Worm (Caenorhabditis elegans): ENCODE results near the gene spig-8.

spig-8 gene

ce11 chrV:7054598-7054997 lies at the start of gene spig-8:
TSS of gene spig-8 (plus strand) at chrV:7054898.
- no peak for TF ChIP-seq flt-1 (GFP tag; IDR thresholded peaks at IDR 0.05)
- no peak for TF ChIP-seq klf-2 (GFP tag; conservative IDR thresholded peaks at IDR 0.05)
- no peak for TF ChIP-seq ztf-29 (GFP tag; IDR thresholded peaks at IDR 0.05)
- no peak for TF ChIP-seq med-1 (GFP tag; optimal IDR thresholded peaks at IDR 0.05; ENCODE audit: insufficient read depth)
- no peak for TF ChIP-seq tab-1 (GFP tag; IDR thresholded peaks at IDR 0.05)
- no peak for TF ChIP-seq T22C8.4 (GFP tag; IDR thresholded peaks at IDR 0.05)
- TF ChIP-seq ztf-23 (GFP tag; IDR thresholded peaks at IDR 0.05) = no peak

ce11 chrV:7005964-7006363 lies 48.7 kb upstream of the spig-8 start, which contains the start of gene spig-10:
TSS of gene spig-10 (plus strand) at chrV:7006264.
- TF ChIP-seq cog-1 (tag; optimal IDR thresholded peaks at IDR 0.05) (no peak), med-1 (GFP tag; optimal IDR thresholded peaks at IDR 0.05; ENCODE audit: insufficient read depth) (no peak), ztf-29 (GFP tag; IDR thresholded peaks at IDR 0.05) (no peak)

- no peak for TF ChIP-seq klf-2 (GFP tag; conservative IDR thresholded peaks at IDR 0.05)
- TF ChIP-seq ztf-29 (GFP tag; IDR thresholded peaks at IDR 0.05) = no peak
- TF ChIP-seq ref-1 (GFP tag; conservative IDR thresholded peaks at IDR 0.05) = no peak
- no peak for TF ChIP-seq med-1 (GFP tag; optimal IDR thresholded peaks at IDR 0.05; ENCODE audit: insufficient read depth)
- no peak for TF ChIP-seq flt-1 (GFP tag; IDR thresholded peaks at IDR 0.05)
- no peak for TF ChIP-seq T22C8.4 (GFP tag; IDR thresholded peaks at IDR 0.05)
- TF ChIP-seq tab-1 (GFP tag; IDR thresholded peaks at IDR 0.05) = no peak
- no peak for TF ChIP-seq ztf-23 (GFP tag; IDR thresholded peaks at IDR 0.05)
- TF ChIP-seq cog-1 (tag; optimal IDR thresholded peaks at IDR 0.05) = no peak
Observed at ce11 chrV:7007307-7007706, 47.4 kb upstream of the spig-8 start, which contains the start of gene drd-10. TSS of gene drd-10 (plus strand) at chrV:7007607.

- no peak for TF ChIP-seq tab-1 (GFP tag; IDR thresholded peaks at IDR 0.05)
- TF ChIP-seq ztf-29 (GFP tag; IDR thresholded peaks at IDR 0.05) = no peak
- TF ChIP-seq ztf-23 (GFP tag; IDR thresholded peaks at IDR 0.05) = no peak
- TF ChIP-seq ref-1 (GFP tag; conservative IDR thresholded peaks at IDR 0.05) = no peak
- no peak for TF ChIP-seq klf-2 (GFP tag; conservative IDR thresholded peaks at IDR 0.05)
- no peak for TF ChIP-seq flt-1 (GFP tag; IDR thresholded peaks at IDR 0.05)
- no peak for TF ChIP-seq T22C8.4 (GFP tag; IDR thresholded peaks at IDR 0.05)
- no peak for TF ChIP-seq med-1 (GFP tag; optimal IDR thresholded peaks at IDR 0.05; ENCODE audit: insufficient read depth)
- no peak for TF ChIP-seq cog-1 (tag; optimal IDR thresholded peaks at IDR 0.05)
Observed at ce11 chrV:7009461-7009860, 45.2 kb upstream of the spig-8 start, which contains the start of gene C33G8.2. TSS of gene C33G8.2 (plus strand) at chrV:7009761.

- TF ChIP-seq flt-1 (GFP tag; IDR thresholded peaks at IDR 0.05) (no peak), ref-1 (GFP tag; conservative IDR thresholded peaks at IDR 0.05) (no peak), ztf-29 (GFP tag; IDR thresholded peaks at IDR 0.05) (no peak), ztf-23 (GFP tag; IDR thresholded peaks at IDR 0.05) (no peak), tab-1 (GFP tag; IDR thresholded peaks at IDR 0.05) (no peak), klf-2 (GFP tag; conservative IDR thresholded peaks at IDR 0.05) (no peak), T22C8.4 (GFP tag; IDR thresholded peaks at IDR 0.05) (no peak), med-1 (GFP tag; optimal IDR thresholded peaks at IDR 0.05; ENCODE audit: insufficient read depth) (no peak), cog-1 (tag; optimal IDR thresholded peaks at IDR 0.05) (no peak)
Observed at ce11 chrV:7012617-7013016, 42.1 kb upstream of the spig-8 start, which contains the start of gene srw-127. TSS of gene srw-127 (plus strand) at chrV:7012917.

ce11 chrV:7015872-7016271 lies 38.8 kb upstream of the spig-8 start, which contains the start of gene C33G8.13:
TSS of gene C33G8.13 (minus strand) at chrV:7015972.
- no peak for TF ChIP-seq cog-1 (tag; optimal IDR thresholded peaks at IDR 0.05)
- TF ChIP-seq tab-1 (GFP tag; IDR thresholded peaks at IDR 0.05) = no peak
- TF ChIP-seq med-1 (GFP tag; optimal IDR thresholded peaks at IDR 0.05; ENCODE audit: insufficient read depth) = no peak
- TF ChIP-seq ztf-29 (GFP tag; IDR thresholded peaks at IDR 0.05) = no peak
- no peak for TF ChIP-seq ztf-23 (GFP tag; IDR thresholded peaks at IDR 0.05)
- TF ChIP-seq flt-1 (GFP tag; IDR thresholded peaks at IDR 0.05) = no peak
- no peak for TF ChIP-seq T22C8.4 (GFP tag; IDR thresholded peaks at IDR 0.05)
- TF ChIP-seq ref-1 (GFP tag; conservative IDR thresholded peaks at IDR 0.05) = no peak
- TF ChIP-seq klf-2 (GFP tag; conservative IDR thresholded peaks at IDR 0.05) = no peak

ce11 chrV:7017059-7017458 lies 37.6 kb upstream of the spig-8 start, which contains the start of gene srsx-32:
TSS of gene srsx-32 (plus strand) at chrV:7017359.
- no peak for TF ChIP-seq klf-2 (GFP tag; conservative IDR thresholded peaks at IDR 0.05)
- no peak for TF ChIP-seq med-1 (GFP tag; optimal IDR thresholded peaks at IDR 0.05; ENCODE audit: insufficient read depth)
- no peak for TF ChIP-seq cog-1 (tag; optimal IDR thresholded peaks at IDR 0.05)
- no peak for TF ChIP-seq T22C8.4 (GFP tag; IDR thresholded peaks at IDR 0.05)
- TF ChIP-seq ref-1 (GFP tag; conservative IDR thresholded peaks at IDR 0.05) = no peak
- no peak for TF ChIP-seq ztf-29 (GFP tag; IDR thresholded peaks at IDR 0.05)

- no peak for TF ChIP-seq klf-2 (GFP tag; conservative IDR thresholded peaks at IDR 0.05)
- no peak for TF ChIP-seq med-1 (GFP tag; optimal IDR thresholded peaks at IDR 0.05; ENCODE audit: insufficient read depth)
- TF ChIP-seq T22C8.4 (GFP tag; IDR thresholded peaks at IDR 0.05) = no peak
- TF ChIP-seq ref-1 (GFP tag; conservative IDR thresholded peaks at IDR 0.05) = no peak
- no peak for TF ChIP-seq ztf-29 (GFP tag; IDR thresholded peaks at IDR 0.05)
Observed at ce11 chrV:7021772-7022171, 32.9 kb upstream of the spig-8 start, which contains the start of gene F20A1.4. TSS of gene F20A1.4 (minus strand) at chrV:7021872.

- no peak for TF ChIP-seq T22C8.4 (GFP tag; IDR thresholded peaks at IDR 0.05)
Observed at ce11 chrV:7022981-7023380, 31.7 kb upstream of the spig-8 start.

- TF ChIP-seq ref-1 (GFP tag; conservative IDR thresholded peaks at IDR 0.05) (no peak), ztf-23 (GFP tag; IDR thresholded peaks at IDR 0.05) (no peak), cog-1 (tag; optimal IDR thresholded peaks at IDR 0.05) (no peak), flt-1 (GFP tag; IDR thresholded peaks at IDR 0.05) (no peak), klf-2 (GFP tag; conservative IDR thresholded peaks at IDR 0.05) (no peak), T22C8.4 (GFP tag; IDR thresholded peaks at IDR 0.05) (no peak), tab-1 (GFP tag; IDR thresholded peaks at IDR 0.05) (no peak), ztf-29 (GFP tag; IDR thresholded peaks at IDR 0.05) (no peak), med-1 (GFP tag; optimal IDR thresholded peaks at IDR 0.05; ENCODE audit: insufficient read depth) (no peak)
Observed at ce11 chrV:7027055-7027454, 27.6 kb upstream of the spig-8 start, which contains the start of gene F20A1.6. TSS of gene F20A1.6 (minus strand) at chrV:7027155.

Data from whole organism, midembryonic.